Worm (Caenorhabditis elegans): Measurements from ENCODE around the gene pqn-83.

- no peak for TF ChIP-seq hnd-1 (tag; optimal IDR thresholded peaks at IDR 0.05)
- no peak for TF ChIP-seq B0310.2 (tag; optimal IDR thresholded peaks at IDR 0.05)
Observed at ce11 chrIII:13059335-13059734, 39.9 kb downstream of the pqn-83 start.

Data from whole organism, early embryonic.